Fruit fly (Drosophila melanogaster) whole organism, larva: Measurements from ENCODE around the gene CG13040.

Experiments
- noc ChIP-seq: fragments of 200-800 bp; sonication (Bioruptor generic); optimal IDR thresholded peaks from 3 replicates; lab custom pipeline; 2019; ENCODE audit warnings: missing biosample characterization, mild to moderate bottlenecking, missing genetic modification characterization, moderate library complexity

The CG13040 gene

dm6 chr3L:16349686-16350085, 23.1 kb upstream of the CG13040 start:
- TF ChIP-seq noc (tag; lab: Kevin White, UChicago): no peak

- no peak for TF ChIP-seq noc (tag; lab: Kevin White, UChicago)
Measured at dm6 chr3L:16347914-16348313, 21.4 kb upstream of the CG13040 start, which contains the start of gene mRpS34. Gene mRpS34 (plus strand): TSS chr3L:16348074.

- no peak for TF ChIP-seq noc (tag; lab: Kevin White, UChicago)
Measured at dm6 chr3L:16346023-16346422, 19.5 kb upstream of the CG13040 start, which contains the start of gene CG33257. Gene CG33257 (plus strand): TSS chr3L:16346323.

DNA sequence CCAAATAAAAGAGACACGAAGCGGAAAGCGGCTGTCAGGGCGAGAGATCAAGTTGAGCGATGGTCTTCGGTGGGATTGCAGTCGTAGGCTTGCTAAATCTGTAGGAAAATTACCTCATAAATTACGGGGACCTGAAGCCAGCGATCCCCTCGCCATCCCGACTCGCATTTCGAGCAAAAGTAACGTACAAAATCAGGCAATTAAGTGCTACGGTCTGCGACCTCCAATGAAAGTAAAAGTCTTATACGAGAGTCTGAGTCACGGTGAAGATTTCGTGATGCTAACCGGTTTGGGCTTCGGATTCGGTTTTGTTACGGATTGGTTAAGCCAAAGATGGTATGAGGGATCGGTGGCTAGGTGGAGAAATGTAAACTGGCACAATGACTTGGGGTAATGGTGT, 13.3 kb upstream of the CG13040 start:
- no peak for TF ChIP-seq noc (tag; lab: Kevin White, UChicago)

dm6 chr3L:16339463-16339862, 12.9 kb upstream of the CG13040 start:
- no peak for TF ChIP-seq noc (tag; lab: Kevin White, UChicago)

dm6 chr3L:16338703-16339102, 12.1 kb upstream of the CG13040 start, which contains the start of gene CG4998:
Gene CG4998 (plus strand): TSS chr3L:16339003.
- TF ChIP-seq noc (tag; lab: Kevin White, UChicago): no peak

DNA sequence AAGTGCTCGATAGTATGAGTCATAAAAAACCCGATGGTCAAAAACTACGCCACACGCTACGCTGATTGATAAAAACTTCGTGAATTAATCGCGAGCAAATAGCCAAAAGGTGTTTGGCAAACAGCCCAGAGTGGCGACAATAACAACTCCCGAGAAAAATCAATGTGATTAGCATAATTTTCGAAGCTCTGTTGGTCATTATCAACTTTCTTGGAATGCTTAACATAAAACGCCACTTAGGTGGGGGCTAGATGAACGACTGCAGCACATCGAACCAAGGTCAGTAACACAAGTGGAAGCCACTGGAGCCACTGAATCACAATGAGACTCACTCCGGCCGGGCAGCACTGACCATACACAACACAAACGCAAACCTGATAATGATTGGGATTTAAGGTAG, 11.2 kb upstream of the CG13040 start:
- no peak for TF ChIP-seq noc (tag; lab: Kevin White, UChicago)

dm6 chr3L:16334876-16335275, 8.3 kb upstream of the CG13040 start:
- TF ChIP-seq noc (tag; lab: Kevin White, UChicago): no peak

DNA sequence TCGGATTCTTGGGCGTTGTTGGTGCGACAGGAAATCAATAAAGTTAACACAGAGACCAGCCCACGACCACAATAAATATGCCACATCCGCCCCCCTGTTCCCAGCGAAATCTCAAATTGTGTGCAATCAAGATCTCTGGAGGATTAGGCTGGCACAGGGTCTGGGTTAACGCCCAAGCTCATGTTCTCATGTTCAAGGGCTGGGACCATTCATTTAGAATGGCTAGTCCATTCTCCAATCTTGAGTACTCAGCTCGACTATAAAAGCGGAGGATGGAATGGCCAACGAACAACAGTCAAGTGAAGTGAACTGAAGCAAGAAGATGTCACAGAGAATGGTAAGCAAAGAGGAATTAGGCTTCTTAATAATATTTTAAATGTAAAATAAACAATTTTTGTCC, 6.5 kb upstream of the CG13040 start, which contains the start of gene CG13056:
Gene CG13056 (plus strand): TSS at position 301 of the 400 bp plus-strand sequence.
- TF ChIP-seq noc (tag; lab: Kevin White, UChicago): no peak

dm6 chr3L:16331633-16332032, 5.1 kb upstream of the CG13040 start, which contains the start of gene retinin:
Gene retinin (plus strand): TSS chr3L:16331933.
- TF ChIP-seq noc (tag; lab: Kevin White, UChicago): no peak

dm6 chr3L:16330740-16331139, 4.2 kb upstream of the CG13040 start, which contains the start of gene CG33060:
Gene CG33060 (plus strand): TSS chr3L:16331040.
- no peak for TF ChIP-seq noc (tag; lab: Kevin White, UChicago)

- no peak for TF ChIP-seq noc (tag; lab: Kevin White, UChicago)
Measured at dm6 chr3L:16329495-16329894, 2.9 kb upstream of the CG13040 start, which contains the start of gene CG33061. Gene CG33061 (plus strand): TSS chr3L:16329795.

DNA sequence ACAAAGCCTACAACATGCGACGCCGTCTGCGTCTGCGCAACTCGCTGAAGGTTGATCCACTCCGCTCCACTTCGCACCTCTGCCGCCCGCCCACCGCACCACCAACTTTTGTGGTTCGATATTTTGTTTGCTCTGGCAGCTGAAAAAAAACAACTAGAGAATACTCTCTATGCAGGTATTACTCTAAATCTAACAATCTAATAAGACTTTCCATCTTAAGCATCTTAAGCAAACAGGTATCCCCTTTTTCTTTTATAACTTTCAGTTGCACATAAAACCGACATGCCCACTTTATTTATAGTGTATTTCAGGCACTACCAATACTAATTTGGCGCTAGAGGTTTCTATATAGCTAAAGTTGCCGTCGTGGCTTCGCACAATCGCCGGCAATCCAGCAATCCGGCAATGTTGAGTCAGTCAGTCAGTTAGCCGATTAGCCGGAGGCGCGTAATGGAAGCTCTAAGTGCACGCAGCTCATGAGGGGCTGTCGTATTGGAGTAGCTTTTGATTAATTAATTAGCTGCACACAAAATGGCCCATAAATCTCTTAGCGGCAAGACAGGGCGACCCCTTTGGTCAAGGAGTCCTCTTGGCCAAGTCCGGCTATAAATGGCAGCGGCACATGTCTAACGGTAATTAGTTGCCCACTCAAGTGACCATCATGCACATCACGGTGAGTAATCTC, 1.8 kb upstream of the CG13040 start, which contains the start of gene CG13058:
Gene CG13058 (plus strand): TSS at position 635 of the 685 bp plus-strand sequence.
- TF ChIP-seq noc (tag; lab: Kevin White, UChicago): peak; percentile 75

DNA sequence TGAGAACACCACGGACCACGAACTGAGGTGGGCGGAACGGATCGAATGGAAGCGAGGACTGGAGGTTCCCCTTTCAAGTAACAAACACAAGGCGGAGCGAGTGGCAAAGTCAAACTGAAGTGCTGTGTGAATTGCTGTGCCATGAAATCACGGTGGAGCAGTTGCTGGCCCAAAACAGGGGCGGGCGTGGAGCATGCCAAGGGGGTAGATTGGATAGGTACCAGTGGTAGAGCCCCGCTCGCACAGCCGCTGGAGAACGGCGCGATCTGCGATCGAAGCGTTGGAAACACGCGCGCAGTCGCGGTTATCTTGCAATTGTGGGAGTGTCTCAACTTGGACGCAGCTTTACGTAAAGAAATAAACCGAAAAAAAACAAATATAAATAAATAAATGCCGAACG, 1.2 kb upstream of the CG13040 start, which contains the start of gene CG13038:
Gene CG13038 (minus strand): TSS at position 118 of the 400 bp plus-strand sequence.
- TF ChIP-seq noc (tag; lab: Kevin White, UChicago): no peak

DNA sequence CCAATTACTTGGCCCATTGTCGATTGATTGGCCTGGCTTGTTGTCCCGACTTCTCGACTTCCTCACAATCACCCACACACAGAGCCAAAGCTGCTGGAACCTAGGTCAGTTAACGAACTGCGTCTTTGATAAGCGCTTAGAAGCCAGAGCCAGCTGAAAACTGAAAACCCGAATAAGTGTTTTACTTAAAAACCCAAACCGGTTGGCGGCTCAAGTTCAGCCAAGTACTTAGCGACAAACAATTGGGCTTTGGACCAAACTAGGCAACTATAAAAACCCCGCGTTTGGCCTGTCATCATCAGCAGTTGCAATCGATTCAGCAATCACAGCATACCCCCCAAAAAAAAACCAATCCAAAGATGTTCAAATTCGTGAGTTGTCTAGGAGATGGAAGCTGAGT, 3.2 kb downstream of the CG13040 start, which contains the start of gene CG13059:
Gene CG13059 (plus strand): TSS at position 301 of the 400 bp plus-strand sequence.
- no peak for TF ChIP-seq noc (tag; lab: Kevin White, UChicago)

- TF ChIP-seq noc (tag; lab: Kevin White, UChicago): no peak
Measured at dm6 chr3L:16321172-16321571, 5.4 kb downstream of the CG13040 start, which contains the start of gene CG42718. Gene CG42718 (minus strand): TSS chr3L:16321272.
